Fruit fly (Drosophila melanogaster) whole organism, embryonic: ENCODE results near the gene RpLP1.

Source experiments
- Awh ChIP-seq: fragments of 200-800 bp; sonication (Bioruptor generic); IDR thresholded peaks from 2 replicates; pipeline ENCODE4, ENCODE4 v1.3.6; 2022; ENCODE audit warnings: missing biosample characterization, missing genetic modification characterization
- CG10979 ChIP-seq: fragments of 200-800 bp; sonication (Bioruptor generic); optimal IDR thresholded peaks from 2 replicates; lab custom pipeline; 2018; ENCODE audit warnings: missing biosample characterization, mild to moderate bottlenecking, missing genetic modification characterization, moderate library complexity
- CG11398 ChIP-seq: fragments of 200-800 bp; sonication (Bioruptor generic); optimal IDR thresholded peaks from 2 replicates; lab custom pipeline; 2016; ENCODE audit warnings: missing biosample characterization, missing genetic modification characterization
- CG12769 ChIP-seq: fragments of 200-800 bp; sonication (Bioruptor generic); optimal IDR thresholded peaks from 2 replicates; lab custom pipeline; 2019; ENCODE audit warnings: missing biosample characterization, mild to moderate bottlenecking, missing genetic modification characterization, moderate library complexity
- CG13894 ChIP-seq: fragments of 200-800 bp; sonication (Bioruptor generic); optimal IDR thresholded peaks from 3 replicates; lab custom pipeline; 2018; ENCODE audit warnings: missing biosample characterization, mild to moderate bottlenecking, missing genetic modification characterization, moderate library complexity
- CG14667 ChIP-seq: fragments of 200-800 bp; sonication (Bioruptor generic); IDR thresholded peaks from 2 replicates; pipeline ENCODE4 v1.3.6; 2022; ENCODE audit warnings: missing biosample characterization, missing genetic modification characterization
- CG14710 ChIP-seq: fragments of 200-800 bp; sonication (Bioruptor generic); optimal IDR thresholded peaks from 3 replicates; lab custom pipeline; 2019; ENCODE audit warnings: missing biosample characterization, mild to moderate bottlenecking, missing genetic modification characterization, moderate library complexity
- CG1603 ChIP-seq: fragments of 200-800 bp; sonication (Bioruptor generic); optimal IDR thresholded peaks from 2 replicates; lab custom pipeline; 2019; ENCODE audit warnings: missing biosample characterization, mild to moderate bottlenecking, missing genetic modification characterization, moderate library complexity
- CG17328 ChIP-seq: fragments of 200-800 bp; sonication (Bioruptor generic); IDR thresholded peaks from 2 replicates; pipeline ENCODE4 v1.3.6; 2022; ENCODE audit warnings: missing biosample characterization, missing genetic modification characterization
- CG18262 ChIP-seq: fragments of 200-800 bp; optimal IDR thresholded peaks from 3 replicates; lab custom pipeline; 2019; ENCODE audit warnings: missing biosample characterization, mild to moderate bottlenecking, missing genetic modification characterization, moderate library complexity
- CG34422 ChIP-seq: fragments of 200-800 bp; sonication (Bioruptor generic); IDR thresholded peaks from 3 replicates; pipeline ENCODE4 v1.3.6; 2022; ENCODE audit warnings: missing biosample characterization, missing genetic modification characterization
- CG3847 ChIP-seq: fragments of 200-800 bp; sonication (Bioruptor generic); IDR thresholded peaks from 2 replicates; pipeline ENCODE4 v1.3.6; 2022; ENCODE audit warnings: missing biosample characterization, missing genetic modification characterization
- CG5245 ChIP-seq: fragments of 200-800 bp; sonication (Bioruptor generic); optimal IDR thresholded peaks from 3 replicates; lab custom pipeline; 2016; ENCODE audit warnings: missing biosample characterization, missing genetic modification characterization
- CG6175 ChIP-seq: fragments of 200-800 bp; sonication (Bioruptor generic); IDR thresholded peaks from 3 replicates; pipeline ENCODE4 v1.3.6; 2022; ENCODE audit warnings: missing biosample characterization, missing genetic modification characterization
- CG6689 ChIP-seq: fragments of 200-800 bp; sonication (Bioruptor generic); IDR thresholded peaks from 2 replicates; pipeline ENCODE4 v1.3.6; 2022; ENCODE audit warnings: missing biosample characterization, missing genetic modification characterization
- CG7271 ChIP-seq: fragments of 200-800 bp; sonication (Bioruptor generic); optimal IDR thresholded peaks from 2 replicates; lab custom pipeline; 2018; ENCODE audit warnings: missing biosample characterization, mild to moderate bottlenecking, missing genetic modification characterization, moderate library complexity
- CG8388 ChIP-seq: fragments of 200-800 bp; sonication (Bioruptor generic); optimal IDR thresholded peaks from 2 replicates; lab custom pipeline; 2019; ENCODE audit warnings: missing biosample characterization, mild to moderate bottlenecking, missing genetic modification characterization, moderate library complexity
- CG9817 ChIP-seq: fragments of 200-800 bp; sonication (Bioruptor generic); optimal IDR thresholded peaks from 2 replicates; lab custom pipeline; 2018; ENCODE audit warnings: missing biosample characterization, mild to moderate bottlenecking, missing genetic modification characterization, moderate library complexity
- Drgx ChIP-seq: fragments of 200-800 bp; sonication (Bioruptor generic); IDR thresholded peaks from 2 replicates; pipeline ENCODE4 v1.3.6; 2022; ENCODE audit warnings: missing biosample characterization, missing genetic modification characterization
- Gsc ChIP-seq: fragments of 200-800 bp; sonication (Bioruptor generic); IDR thresholded peaks from 2 replicates; pipeline ENCODE4 v1.3.6; 2022; ENCODE audit warnings: missing biosample characterization, missing genetic modification characterization
- Hr51 ChIP-seq, 2 experiments: fragments of 200-800 bp; sonication (Bioruptor generic); optimal IDR thresholded peaks; 2 replicates in 1 of 2; 3 replicates in 1 of 2; lab custom pipeline; 2016 to 2018; ENCODE audit warnings: missing biosample characterization in 2 of 2, missing genetic modification characterization in 2 of 2, mild to moderate bottlenecking in 1 of 2, moderate library complexity in 1 of 2
- Oaz ChIP-seq: fragments of 200-800 bp; sonication (Bioruptor generic); IDR thresholded peaks from 2 replicates; pipeline ENCODE4 v1.3.6; 2022; ENCODE audit warnings: missing biosample characterization, missing genetic modification characterization
- Vsx1 ChIP-seq: fragments of 200-800 bp; sonication (Bioruptor generic); optimal IDR thresholded peaks from 2 replicates; lab custom pipeline; 2017; ENCODE audit warnings: missing biosample characterization, mild to moderate bottlenecking, missing genetic modification characterization, missing genetic modification reagents
- abd-A ChIP-seq: fragments of 200-800 bp; sonication (Bioruptor generic); optimal IDR thresholded peaks from 3 replicates; lab custom pipeline; 2019; ENCODE audit warnings: missing biosample characterization, mild to moderate bottlenecking, missing genetic modification characterization, moderate library complexity
- ara ChIP-seq: fragments of 200-800 bp; sonication (Bioruptor generic); IDR thresholded peaks from 2 replicates; pipeline ENCODE4 v1.3.6; 2022; ENCODE audit warnings: missing biosample characterization, missing genetic modification characterization
- az2 ChIP-seq: fragments of 200-800 bp; sonication (Bioruptor generic); optimal IDR thresholded peaks from 3 replicates; lab custom pipeline; 2016; ENCODE audit warnings: missing biosample characterization, missing genetic modification characterization
- cg ChIP-seq: fragments of 200-800 bp; sonication (Bioruptor generic); optimal IDR thresholded peaks from 3 replicates; lab custom pipeline; 2019; ENCODE audit warnings: missing biosample characterization, mild to moderate bottlenecking, missing genetic modification characterization, moderate library complexity
- chinmo ChIP-seq: fragments of 200-800 bp; sonication (Bioruptor generic); IDR thresholded peaks from 4 replicates; pipeline ENCODE4 v1.3.6; 2022; ENCODE audit warnings: missing biosample characterization, missing genetic modification characterization; ENCODE audit not compliant: partially characterized antibody
- danr ChIP-seq: fragments of 200-800 bp; sonication (Bioruptor generic); IDR thresholded peaks from 2 replicates; pipeline ENCODE4 v1.3.6; 2022; ENCODE audit warnings: missing biosample characterization, missing genetic modification characterization
- dmrt11E ChIP-seq: fragments of 200-800 bp; sonication (Bioruptor generic); optimal IDR thresholded peaks from 3 replicates; lab custom pipeline; 2018; ENCODE audit warnings: missing biosample characterization, mild to moderate bottlenecking, missing genetic modification characterization, moderate library complexity
- fd3F ChIP-seq: fragments of 200-800 bp; sonication (Bioruptor generic); optimal IDR thresholded peaks from 2 replicates; lab custom pipeline; 2018; ENCODE audit warnings: missing biosample characterization, mild to moderate bottlenecking, missing genetic modification characterization, moderate library complexity
- gem ChIP-seq: fragments of 200-800 bp; sonication (Bioruptor generic); optimal IDR thresholded peaks from 2 replicates; lab custom pipeline; 2019; ENCODE audit warnings: missing biosample characterization, mild to moderate bottlenecking, missing genetic modification characterization, moderate library complexity
- grn ChIP-seq: fragments of 200-800 bp; sonication (Bioruptor generic); optimal IDR thresholded peaks from 3 replicates; lab custom pipeline; 2017; ENCODE audit warnings: missing biosample characterization, missing genetic modification characterization
- gsb-n ChIP-seq: fragments of 200-800 bp; sonication (Bioruptor generic); optimal IDR thresholded peaks from 3 replicates; lab custom pipeline; 2018; ENCODE audit warnings: missing biosample characterization, mild to moderate bottlenecking, missing genetic modification characterization
- ham ChIP-seq: fragments of 200-800 bp; sonication (Bioruptor generic); IDR thresholded peaks from 2 replicates; pipeline ENCODE4 v1.3.6; 2022; ENCODE audit warnings: missing biosample characterization, missing genetic modification characterization
- jumu ChIP-seq: fragments of 200-800 bp; sonication (Bioruptor generic); optimal IDR thresholded peaks from 3 replicates; lab custom pipeline; 2016; ENCODE audit warnings: missing biosample characterization, missing genetic modification characterization
- nau ChIP-seq: fragments of 200-800 bp; sonication (Bioruptor generic); optimal IDR thresholded peaks from 3 replicates; lab custom pipeline; 2017; ENCODE audit warnings: missing biosample characterization, mild to moderate bottlenecking, missing genetic modification characterization, missing genetic modification reagents
- nmo ChIP-seq: fragments of 200-800 bp; sonication (Bioruptor generic); optimal IDR thresholded peaks from 2 replicates; lab custom pipeline; 2018; ENCODE audit warnings: missing biosample characterization, mild to moderate bottlenecking, missing genetic modification characterization, moderate library complexity
- nom ChIP-seq: fragments of 200-800 bp; sonication (Bioruptor generic); optimal IDR thresholded peaks from 2 replicates; lab custom pipeline; 2017; ENCODE audit warnings: missing biosample characterization, missing genetic modification characterization, mild to moderate bottlenecking, moderate library complexity, missing genetic modification reagents
- oc ChIP-seq: fragments of 200-800 bp; sonication (Bioruptor generic); optimal IDR thresholded peaks from 2 replicates; lab custom pipeline; 2018; ENCODE audit warnings: missing biosample characterization, mild to moderate bottlenecking, missing genetic modification characterization, moderate library complexity
- sd ChIP-seq: fragments of 200-800 bp; sonication (Bioruptor generic); optimal IDR thresholded peaks from 3 replicates; lab custom pipeline; 2018; ENCODE audit warnings: missing biosample characterization, mild to moderate bottlenecking, missing genetic modification characterization, moderate library complexity
- sens ChIP-seq: fragments of 200-800 bp; sonication (Bioruptor generic); peaks from one replicate; lab custom pipeline; 2016; ENCODE audit warnings: missing biosample characterization, missing genetic modification characterization
- sisA ChIP-seq: fragments of 200-800 bp; sonication (Bioruptor generic); IDR thresholded peaks from 2 replicates; pipeline ENCODE4 v1.3.6; 2022; ENCODE audit warnings: missing biosample characterization, missing genetic modification characterization
- sr ChIP-seq: fragments of 200-800 bp; sonication (Bioruptor generic); IDR thresholded peaks from 3 replicates; pipeline ENCODE4 v1.3.6; 2022; ENCODE audit warnings: missing biosample characterization, missing genetic modification characterization
- tup ChIP-seq: fragments of 200-800 bp; sonication (Bioruptor generic); optimal IDR thresholded peaks from 2 replicates; lab custom pipeline; 2016; ENCODE audit warnings: missing biosample characterization, mild to moderate bottlenecking, missing genetic modification characterization, moderate library complexity
- vvl ChIP-seq: fragments of 200-800 bp; sonication (Bioruptor generic); IDR thresholded peaks from 2 replicates; pipeline ENCODE4 v1.3.6; 2022; ENCODE audit warnings: missing biosample characterization, missing genetic modification characterization
- zfh1 ChIP-seq: fragments of 200-800 bp; sonication (Bioruptor generic); IDR thresholded peaks from 3 replicates; pipeline ENCODE4 v1.3.6; 2022; ENCODE audit warnings: missing biosample characterization, missing genetic modification characterization

Gene RpLP1

dm6 chr2L:382807-383206, 36.9 kb upstream of the RpLP1 start (continued):
- TF ChIP-seq danr (GFP tag; lab: Robert Waterston, UW) (no peak), ara (GFP tag; lab: Robert Waterston, UW) (peak; percentile 53; the same call in 1 of the 2 replicates), Hr51 (GFP tag; optimal IDR thresholded peaks at IDR 0.05; lab: Kevin White, UChicago) (no peak), CG11398 (GFP tag; lab: Kevin White, UChicago) (no peak), CG6689 (GFP tag; lab: Robert Waterston, UW) (peak; percentile 48; the same call in 1 of the 2 replicates), CG1603 (tag; lab: Kevin White, UChicago) (peak; percentile 4), CG14710 (tag; lab: Kevin White, UChicago) (peak; percentile 25), CG5245 (GFP tag; lab: Kevin White, UChicago) (no peak), nau (no peak), gem (tag; lab: Kevin White, UChicago) (peak; percentile 45), CG8388 (GFP tag; lab: Kevin White, UChicago) (peak; percentile 7), sisA (GFP tag; lab: Robert Waterston, UW) (no peak), CG10979 (tag; lab: Kevin White, UChicago) (peak; percentile 47), jumu (GFP tag; lab: Kevin White, UChicago) (no peak), CG34422 (no peak), ham (GFP tag; lab: Robert Waterston, UW) (no peak), nmo (peak; percentile 10), sens (GFP tag; lab: Kevin White, UChicago) (peak; percentile 78), CG17328 (peak; percentile 54), CG6175 (no peak), Drgx (GFP tag; lab: Robert Waterston, UW) (peak; percentile 18; the same call in 1 of the 2 replicates), az2 (GFP tag; lab: Kevin White, UChicago) (peak; percentile 8), CG7271 (tag; lab: Kevin White, UChicago) (no peak), Oaz (GFP tag; lab: Robert Waterston, UW) (no peak), CG18262 (tag; lab: Kevin White, UChicago) (peak; percentile 21), fd3F (GFP tag; lab: Kevin White, UChicago) (no peak), nom (GFP tag; lab: Kevin White, UChicago) (peak; percentile 1), Gsc (no peak), tup (GFP tag; lab: Kevin White, UChicago) (no peak), zfh1 (GFP tag; lab: Robert Waterston, UW) (0 out of 3 replicates have a peak, but pooled peaks have one; percentile 14), CG14667 (GFP tag; lab: Robert Waterston, UW) (peak; percentile 27; the same call in 1 of the 2 replicates)

- TF ChIP-seq grn (GFP tag; lab: Kevin White, UChicago) (peak; percentile 55), abd-A (peak; percentile 84), dmrt11E (tag; lab: Kevin White, UChicago) (no peak), Awh (GFP tag; lab: Robert Waterston, UW) (peak; percentile 96), CG13894 (tag; lab: Kevin White, UChicago) (peak; percentile 8), CG12769 (peak; percentile 42), CG3847 (GFP tag; lab: Robert Waterston, UW) (no peak), cg (GFP tag; lab: Kevin White, UChicago) (no peak), gsb-n (tag; lab: Kevin White, UChicago) (peak; percentile 42), CG9817 (tag; lab: Kevin White, UChicago) (no peak), sd (tag; lab: Kevin White, UChicago) (peak; percentile 47), Vsx1 (GFP tag; lab: Kevin White, UChicago) (peak; percentile 26), chinmo (GFP tag; lab: Robert Waterston, UW) (0 out of 4 replicates have a peak, but pooled peaks have one; percentile 47), oc (tag; lab: Kevin White, UChicago) (peak; percentile 72), sr (GFP tag; lab: Robert Waterston, UW) (peak; percentile 81; the same call in 2 of the 3 replicates), vvl (GFP tag; lab: Robert Waterston, UW) (peak; percentile 80; the same call in 1 of the 2 replicates)
These were observed 29.2 kb upstream of the RpLP1 start for dm6 chr2L:390509-390908.
